Fruit fly (Drosophila melanogaster) whole organism: ENCODE results near the gene CG17380.

ENCODE experiments used
- CG8478 ChIP-seq: fragments of >200 bp; optimal IDR thresholded peaks from 2 replicates; lab custom pipeline; 2018; ENCODE audit warnings: inconsistent platforms
- usp ChIP-seq: fragments of >200 bp; optimal IDR thresholded peaks from 2 replicates; lab custom pipeline; 2017; ENCODE audit warnings: missing biosample characterization, missing genetic modification characterization, mixed read lengths

- TF ChIP-seq usp (GFP tag; lab: Kevin White, UChicago), result no peak
- TF ChIP-seq CG8478 (lab: Kevin White, UChicago), result no peak
Observed at dm6 chr3R:23399679-23400078, 3.8 kb downstream of the CG17380 start.
